Worm (Caenorhabditis elegans): ENCODE measurements around the gene Y75B8A.8.

- TF ChIP-seq mbf-1 (tag; optimal IDR thresholded peaks at IDR 0.05) = no peak
- no peak for TF ChIP-seq elt-3 (tag; optimal IDR thresholded peaks at IDR 0.05)
- no peak for TF ChIP-seq skn-1 (tag; optimal IDR thresholded peaks at IDR 0.05)
Measured at ce11 chrIII:12159208-12159607, 1.4 kb upstream of the Y75B8A.8 start.
